Fruit fly (Drosophila melanogaster) whole organism, embryonic: ENCODE results near the gene CG31515.

ENCODE experiments used
- Adf1 ChIP-seq: fragments of 200-800 bp; sonication (Bioruptor generic); IDR thresholded peaks from 2 replicates; pipeline ENCODE4 v1.3.6; 2022; ENCODE audit warnings: missing biosample characterization, missing genetic modification characterization
- CG11085 ChIP-seq: fragments of 200-800 bp; sonication (Bioruptor generic); IDR thresholded peaks from 2 replicates; pipeline ENCODE4 v1.3.6; 2022; ENCODE audit warnings: missing biosample characterization, missing genetic modification characterization
- CG11398 ChIP-seq: fragments of 200-800 bp; sonication (Bioruptor generic); optimal IDR thresholded peaks from 2 replicates; lab custom pipeline; 2016; ENCODE audit warnings: missing biosample characterization, missing genetic modification characterization
- CG11560 ChIP-seq: fragments of 200-800 bp; sonication (Bioruptor generic); IDR thresholded peaks from 3 replicates; pipeline ENCODE4 v1.3.6; 2022; ENCODE audit warnings: missing biosample characterization, missing genetic modification characterization
- CG13775 ChIP-seq: fragments of 200-800 bp; sonication (Bioruptor generic); optimal IDR thresholded peaks from 3 replicates; lab custom pipeline; 2017; ENCODE audit warnings: missing biosample characterization, mild to moderate bottlenecking, missing genetic modification characterization
- CG1603 ChIP-seq: fragments of 200-800 bp; sonication (Bioruptor generic); optimal IDR thresholded peaks from 2 replicates; lab custom pipeline; 2019; ENCODE audit warnings: missing biosample characterization, mild to moderate bottlenecking, missing genetic modification characterization, moderate library complexity
- CG16815 ChIP-seq: fragments of 200-800 bp; sonication (Bioruptor generic); optimal IDR thresholded peaks from 3 replicates; lab custom pipeline; 2017; ENCODE audit warnings: missing biosample characterization, mild to moderate bottlenecking, missing genetic modification characterization
- CG17359 ChIP-seq: fragments of 200-800 bp; sonication (Bioruptor generic); optimal IDR thresholded peaks from 3 replicates; lab custom pipeline; 2018; ENCODE audit warnings: missing biosample characterization, mild to moderate bottlenecking, missing genetic modification characterization, moderate library complexity
- CG17361 ChIP-seq: fragments of 200-800 bp; sonication (Bioruptor generic); IDR thresholded peaks from 3 replicates; pipeline ENCODE4 v1.3.6; 2022; ENCODE audit warnings: missing biosample characterization, missing genetic modification characterization
- CG17802 ChIP-seq: fragments of 200-800 bp; sonication (Bioruptor generic); optimal IDR thresholded peaks from 2 replicates; lab custom pipeline; 2018; ENCODE audit warnings: missing biosample characterization, mild to moderate bottlenecking, missing genetic modification characterization, moderate library complexity
- CG1832 ChIP-seq: fragments of 200-800 bp; sonication (Bioruptor generic); optimal IDR thresholded peaks from 2 replicates; lab custom pipeline; 2017; ENCODE audit warnings: missing biosample characterization, mild to moderate bottlenecking, missing genetic modification characterization, inconsistent platforms
- CG2116 ChIP-seq: fragments of 200-800 bp; sonication (Bioruptor generic); optimal IDR thresholded peaks from 3 replicates; lab custom pipeline; 2018; ENCODE audit warnings: missing biosample characterization, mild to moderate bottlenecking, missing genetic modification characterization
- CG2202 ChIP-seq: fragments of 200-800 bp; sonication (Bioruptor generic); optimal IDR thresholded peaks from 2 replicates; lab custom pipeline; 2018; ENCODE audit warnings: missing biosample characterization, mild to moderate bottlenecking, missing genetic modification characterization
- CG2678 ChIP-seq: fragments of 200-800 bp; sonication (Bioruptor generic); optimal IDR thresholded peaks from 3 replicates; lab custom pipeline; 2019; ENCODE audit warnings: missing biosample characterization, mild to moderate bottlenecking, missing genetic modification characterization, moderate library complexity
- CG30403 ChIP-seq: fragments of 200-800 bp; sonication (Bioruptor generic); optimal IDR thresholded peaks from 3 replicates; lab custom pipeline; 2016; ENCODE audit warnings: missing biosample characterization, missing genetic modification characterization
- CG33213 ChIP-seq: fragments of 200-800 bp; sonication (Bioruptor generic); optimal IDR thresholded peaks from 3 replicates; lab custom pipeline; 2016; ENCODE audit warnings: missing biosample characterization, missing genetic modification characterization
- CG34224 ChIP-seq: fragments of 200-800 bp; sonication (Bioruptor generic); IDR thresholded peaks from 3 replicates; pipeline ENCODE4 v1.3.6; 2022; ENCODE audit warnings: missing biosample characterization, missing genetic modification characterization; ENCODE audit not compliant: partially characterized antibody
- CG4328 ChIP-seq: fragments of 200-800 bp; sonication (Bioruptor generic); optimal IDR thresholded peaks from 3 replicates; lab custom pipeline; 2017; ENCODE audit warnings: missing biosample characterization, missing genetic modification reagents, missing genetic modification characterization
- CG6765 ChIP-seq: fragments of 200-800 bp; sonication (Bioruptor generic); optimal IDR thresholded peaks from 3 replicates; lab custom pipeline; 2017; ENCODE audit warnings: missing biosample characterization, mild to moderate bottlenecking, missing genetic modification characterization
- CG7271 ChIP-seq: fragments of 200-800 bp; sonication (Bioruptor generic); optimal IDR thresholded peaks from 2 replicates; lab custom pipeline; 2018; ENCODE audit warnings: missing biosample characterization, mild to moderate bottlenecking, missing genetic modification characterization, moderate library complexity
- D ChIP-seq, 2 experiments: fragments of 200-800 bp in 1 of 2; fragments of >200 bp in 1 of 2; sonication (Bioruptor generic) in 1 of 2; optimal IDR thresholded peaks; 2 replicates in 1 of 2; 3 replicates in 1 of 2; lab custom pipeline; 2017; ENCODE audit warnings: mild to moderate bottlenecking in 1 of 2, missing biosample characterization in 1 of 2, missing genetic modification characterization in 1 of 2, missing genetic modification reagents in 1 of 2
- Drgx ChIP-seq: fragments of 200-800 bp; sonication (Bioruptor generic); IDR thresholded peaks from 2 replicates; pipeline ENCODE4 v1.3.6; 2022; ENCODE audit warnings: missing biosample characterization, missing genetic modification characterization
- H15 ChIP-seq: fragments of 200-800 bp; sonication (Bioruptor generic); IDR thresholded peaks from 3 replicates; pipeline ENCODE4 v1.3.6; 2022; ENCODE audit warnings: missing biosample characterization, missing genetic modification characterization
- HHEX ChIP-seq: fragments of 200-800 bp; sonication (Bioruptor generic); optimal IDR thresholded peaks from 3 replicates; lab custom pipeline; 2017; ENCODE audit warnings: missing biosample characterization, mild to moderate bottlenecking, missing genetic modification characterization, missing genetic modification reagents
- Hr51 ChIP-seq, 2 experiments: fragments of 200-800 bp; sonication (Bioruptor generic); optimal IDR thresholded peaks; 2 replicates in 1 of 2; 3 replicates in 1 of 2; lab custom pipeline; 2016 to 2018; ENCODE audit warnings: missing biosample characterization in 2 of 2, missing genetic modification characterization in 2 of 2, mild to moderate bottlenecking in 1 of 2, moderate library complexity in 1 of 2
- Hsf ChIP-seq: fragments of 200-800 bp; sonication (Bioruptor generic); optimal IDR thresholded peaks from 3 replicates; lab custom pipeline; 2016; ENCODE audit warnings: missing biosample characterization, missing genetic modification characterization
- Jarid2 ChIP-seq: fragments of 200-800 bp; sonication (Bioruptor generic); optimal IDR thresholded peaks from 3 replicates; lab custom pipeline; 2017; ENCODE audit warnings: mild to moderate bottlenecking, missing biosample characterization, missing genetic modification reagents, missing genetic modification characterization
- Kr ChIP-seq: fragments of 200-800 bp; sonication (Bioruptor generic); optimal IDR thresholded peaks from 2 replicates; lab custom pipeline; 2017; ENCODE audit warnings: missing biosample characterization, mild to moderate bottlenecking, missing genetic modification characterization
- Meics ChIP-seq: fragments of 200-800 bp; sonication (Bioruptor generic); optimal IDR thresholded peaks from 2 replicates; lab custom pipeline; 2017; ENCODE audit warnings: missing biosample characterization, mild to moderate bottlenecking, missing genetic modification characterization
- Oaz ChIP-seq: fragments of 200-800 bp; sonication (Bioruptor generic); IDR thresholded peaks from 2 replicates; pipeline ENCODE4 v1.3.6; 2022; ENCODE audit warnings: missing biosample characterization, missing genetic modification characterization
- Poxn ChIP-seq: fragments of 200-800 bp; sonication (Bioruptor generic); IDR thresholded peaks from 2 replicates; pipeline ENCODE4 v1.3.6; 2022; ENCODE audit warnings: missing biosample characterization, missing genetic modification characterization
- Sox102F ChIP-seq: fragments of 200-800 bp; sonication (Bioruptor generic); optimal IDR thresholded peaks from 2 replicates; lab custom pipeline; 2018; ENCODE audit warnings: missing biosample characterization, mild to moderate bottlenecking, missing genetic modification characterization, moderate library complexity
- Usf ChIP-seq: fragments of 200-800 bp; sonication (Bioruptor generic); optimal IDR thresholded peaks from 2 replicates; lab custom pipeline; 2017; ENCODE audit warnings: missing genotype, missing biosample characterization, missing genetic modification characterization
- bab2 ChIP-seq: fragments of 200-800 bp; sonication (Bioruptor generic); optimal IDR thresholded peaks from 2 replicates; lab custom pipeline; 2016; ENCODE audit warnings: missing biosample characterization, missing genetic modification characterization
- cato ChIP-seq: fragments of 200-800 bp; sonication (Bioruptor generic); optimal IDR thresholded peaks from 2 replicates; lab custom pipeline; 2016; ENCODE audit warnings: missing biosample characterization, missing genetic modification characterization, borderline replicate concordance
- dan ChIP-seq: fragments of 200-800 bp; sonication (Bioruptor generic); IDR thresholded peaks from 2 replicates; pipeline ENCODE4 v1.3.6; 2022; ENCODE audit warnings: missing biosample characterization, missing genetic modification characterization
- danr ChIP-seq: fragments of 200-800 bp; sonication (Bioruptor generic); IDR thresholded peaks from 2 replicates; pipeline ENCODE4 v1.3.6; 2022; ENCODE audit warnings: missing biosample characterization, missing genetic modification characterization
- disco-r ChIP-seq: fragments of 200-800 bp; sonication (Bioruptor generic); optimal IDR thresholded peaks from 2 replicates; lab custom pipeline; 2016; ENCODE audit warnings: missing biosample characterization, missing genetic modification characterization
- emc ChIP-seq: fragments of 200-800 bp; sonication (Bioruptor generic); optimal IDR thresholded peaks from 2 replicates; lab custom pipeline; 2016; ENCODE audit warnings: missing biosample characterization, missing genetic modification characterization
- exex ChIP-seq: fragments of 200-800 bp; sonication (Bioruptor generic); optimal IDR thresholded peaks from 4 replicates; lab custom pipeline; 2018; ENCODE audit warnings: missing biosample characterization, mild to moderate bottlenecking, missing genetic modification characterization, moderate library complexity
- gem ChIP-seq: fragments of 200-800 bp; sonication (Bioruptor generic); optimal IDR thresholded peaks from 2 replicates; lab custom pipeline; 2019; ENCODE audit warnings: missing biosample characterization, mild to moderate bottlenecking, missing genetic modification characterization, moderate library complexity
- kay ChIP-seq: fragments of 200-800 bp; sonication (Bioruptor generic); optimal IDR thresholded peaks from 2 replicates; lab custom pipeline; 2016; ENCODE audit warnings: missing biosample characterization, missing genetic modification characterization
- lola ChIP-seq, 3 experiments: fragments of >200 bp in 2 of 3; fragments of 200-800 bp in 1 of 3; sonication (Bioruptor generic) in 1 of 3; optimal IDR thresholded peaks; 2 replicates each; lab custom pipeline; 2017 to 2019; ENCODE audit warnings: missing biosample characterization in 3 of 3, missing genetic modification characterization in 3 of 3, mild to moderate bottlenecking in 1 of 3, moderate library complexity in 1 of 3
- pita ChIP-seq: fragments of 200-800 bp; sonication (Bioruptor generic); optimal IDR thresholded peaks from 2 replicates; lab custom pipeline; 2017; ENCODE audit warnings: missing biosample characterization, mild to moderate bottlenecking, missing genetic modification characterization
- sr ChIP-seq: fragments of 200-800 bp; sonication (Bioruptor generic); IDR thresholded peaks from 3 replicates; pipeline ENCODE4 v1.3.6; 2022; ENCODE audit warnings: missing biosample characterization, missing genetic modification characterization
- ssp ChIP-seq: fragments of 200-800 bp; sonication (Bioruptor generic); IDR thresholded peaks from 2 replicates; pipeline ENCODE4 v1.3.6; 2022; ENCODE audit warnings: missing biosample characterization, missing genetic modification characterization
- stwl ChIP-seq: fragments of 200-800 bp; sonication (Bioruptor generic); optimal IDR thresholded peaks from 3 replicates; lab custom pipeline; 2018; ENCODE audit warnings: missing biosample characterization, mild to moderate bottlenecking, missing genetic modification characterization, moderate library complexity
- tup ChIP-seq: fragments of 200-800 bp; sonication (Bioruptor generic); optimal IDR thresholded peaks from 2 replicates; lab custom pipeline; 2016; ENCODE audit warnings: missing biosample characterization, mild to moderate bottlenecking, missing genetic modification characterization, moderate library complexity
- twi ChIP-seq: fragments of 200-800 bp; optimal IDR thresholded peaks from 2 replicates; lab custom pipeline; 2019; ENCODE audit warnings: missing biosample characterization, mild to moderate bottlenecking, missing genetic modification characterization, moderate library complexity

CG31515 gene

dm6 chr3R:23363515-23364124 lies 25.1 kb downstream of the CG31515 start, which contains the start of gene CG4408 (continued):
- TF ChIP-seq exex (tag; lab: Kevin White, UChicago): no peak
- TF ChIP-seq sr: no peak
- TF ChIP-seq Sox102F (GFP tag; lab: Kevin White, UChicago): peak; percentile 37
- TF ChIP-seq D (optimal IDR thresholded peaks at IDR 0.05; lab: Kevin White, UChicago): no peak
- no peak for TF ChIP-seq D (GFP tag; optimal IDR thresholded peaks at IDR 0.05; lab: Kevin White, UChicago)
- no peak for TF ChIP-seq stwl (tag; lab: Kevin White, UChicago)
- TF ChIP-seq CG33213 (GFP tag; lab: Kevin White, UChicago): peak; percentile 9
- peak; percentile 16 for TF ChIP-seq CG1603
- peak; percentile 43 for TF ChIP-seq CG30403
- no peak for TF ChIP-seq twi (tag; lab: Kevin White, UChicago)
- TF ChIP-seq Meics (GFP tag; lab: Kevin White, UChicago): peak; percentile 53
- TF ChIP-seq CG16815 (GFP tag; lab: Kevin White, UChicago): no peak
- 0 out of 3 replicates have a peak, but pooled peaks have one; percentile 32 for TF ChIP-seq CG11560 (tag; lab: Robert Waterston, UW)
- no peak for TF ChIP-seq CG2202 (tag; lab: Kevin White, UChicago)
- TF ChIP-seq ssp (GFP tag; lab: Robert Waterston, UW): no peak
- TF ChIP-seq emc (GFP tag; lab: Kevin White, UChicago): no peak
- peak; percentile 32 for TF ChIP-seq HHEX
- peak in 1 of 2 experiments; percentile 31 for TF ChIP-seq Hr51 (GFP tag; optimal IDR thresholded peaks at IDR 0.05; lab: Kevin White, UChicago)
- TF ChIP-seq CG17802: no peak
- peak; percentile 19 for TF ChIP-seq Hsf (GFP tag; lab: Kevin White, UChicago)
- peak; percentile 9 for TF ChIP-seq bab2 (GFP tag; lab: Kevin White, UChicago)
- TF ChIP-seq CG2678 (tag; lab: Kevin White, UChicago): peak; percentile 65
- TF ChIP-seq kay: no peak
- TF ChIP-seq dan (GFP tag; lab: Robert Waterston, UW): no peak
- TF ChIP-seq Usf (GFP tag; lab: Kevin White, UChicago): no peak
- no peak for TF ChIP-seq CG4328 (GFP tag; lab: Kevin White, UChicago)
- TF ChIP-seq lola (GFP tag; optimal IDR thresholded peaks at IDR 0.05; lab: Kevin White, UChicago): no peak
- no peak for TF ChIP-seq disco-r
- no peak for TF ChIP-seq CG13775 (GFP tag; lab: Kevin White, UChicago)
- no peak for TF ChIP-seq danr (GFP tag; lab: Robert Waterston, UW)
- TF ChIP-seq CG6765: no peak
- TF ChIP-seq Drgx: peak; percentile 70
- TF ChIP-seq CG2116 (GFP tag; lab: Kevin White, UChicago): no peak
- no peak for TF ChIP-seq CG11398 (GFP tag; lab: Kevin White, UChicago)
- no peak for TF ChIP-seq tup (GFP tag; lab: Kevin White, UChicago)
- no peak for TF ChIP-seq Poxn (GFP tag; lab: Robert Waterston, UW)
- TF ChIP-seq H15 (GFP tag; lab: Robert Waterston, UW): 0 out of 3 replicates have a peak, but pooled peaks have one; percentile 34
- peak; percentile 10; the same call in 1 of the 2 replicates for TF ChIP-seq CG11085
- TF ChIP-seq cato: no peak
- TF ChIP-seq CG1832 (GFP tag; lab: Kevin White, UChicago): no peak
- no peak for TF ChIP-seq CG7271 (tag; lab: Kevin White, UChicago)
- TF ChIP-seq CG34224 (GFP tag; lab: Robert Waterston, UW): no peak
- peak; percentile 51 for TF ChIP-seq CG17359 (tag; lab: Kevin White, UChicago)
- no peak for TF ChIP-seq Oaz (GFP tag; lab: Robert Waterston, UW)
- no peak for TF ChIP-seq Adf1 (GFP tag; lab: Robert Waterston, UW)
- TF ChIP-seq gem (tag; lab: Kevin White, UChicago): peak; percentile 59
- no peak for TF ChIP-seq Kr (GFP tag; lab: Kevin White, UChicago)
- TF ChIP-seq pita (GFP tag; lab: Kevin White, UChicago): no peak
- no peak for TF ChIP-seq Jarid2 (GFP tag; lab: Kevin White, UChicago)
- 0 out of 3 replicates have a peak, but pooled peaks have one; percentile 22 for TF ChIP-seq CG17361 (GFP tag; lab: Robert Waterston, UW)
